Worm (Caenorhabditis elegans) whole organism, young adult: ENCODE data around the gene C32B5.18.

Source experiments
- Y95B8A.8 ChIP-seq: fragments of 200-800 bp; sonication (Bioruptor generic); IDR thresholded peaks from 2 replicates; pipeline ENCODE4 v1.3.6; 2022; ENCODE audit warnings: missing genetic modification reagents, missing genetic modification characterization, missing compliant biosample characterization
- mel-28 ChIP-seq: sonication (generic microtip); optimal IDR thresholded peaks from 2 replicates; lab custom pipeline; 2016; ENCODE audit warnings: borderline replicate concordance, mild to moderate bottlenecking, missing genetic modification characterization, missing compliant biosample characterization
- tlf-1 ChIP-seq: fragments of 200-800 bp; sonication (Bioruptor generic); optimal IDR thresholded peaks from 2 replicates; lab custom pipeline; 2018; ENCODE audit warnings: mild to moderate bottlenecking, missing genetic modification characterization, missing compliant biosample characterization
- zfh-2 ChIP-seq: fragments of 200-800 bp; sonication (Bioruptor generic); conservative IDR thresholded peaks from 2 replicates; pipeline ENCODE4 v1.3.6; 2022; ENCODE audit warnings: missing genetic modification reagents, missing genetic modification characterization, missing compliant biosample characterization

DNA sequence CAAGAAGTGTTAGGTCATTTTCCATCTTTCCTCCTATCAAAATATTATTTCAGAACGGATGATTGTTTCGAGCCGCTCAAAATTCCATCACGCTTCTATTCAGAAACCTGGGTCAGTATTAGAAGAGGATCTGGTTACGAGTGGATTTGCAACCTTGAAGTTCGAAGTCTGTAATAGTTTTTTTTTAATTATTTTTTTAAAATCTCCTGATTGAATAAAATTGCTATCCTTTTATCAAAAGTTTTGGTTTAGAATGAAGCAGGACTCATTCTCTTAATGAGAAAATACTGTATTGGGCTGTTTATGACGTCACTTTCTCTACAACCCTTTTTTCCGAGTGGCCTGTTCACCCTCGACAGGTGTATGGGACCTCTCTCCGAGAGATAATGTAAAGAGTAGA, 28.1 kb downstream of the C32B5.18 start, which contains the start of gene fbxc-39:
- TF ChIP-seq tlf-1 (GFP tag; lab: Kevin White, UChicago) (no peak), mel-28 (tag; lab: Kevin White, UChicago) (no peak), zfh-2 (GFP tag; lab: Robert Waterston, UW) (no peak), Y95B8A.8 (no peak)
